Worm (Caenorhabditis elegans) whole organism, L3 larva: ENCODE measurements around the gene cdh-9.

Experiments used
- ama-1 ChIP-seq: fragments of 150-350 bp; optimal IDR thresholded peaks from 2 replicates; lab custom pipeline; 2018
- ceh-16 ChIP-seq: sonication (generic microtip); optimal IDR thresholded peaks from 2 replicates; lab custom pipeline; 2017; ENCODE audit warnings: missing biosample characterization, missing genetic modification characterization
- ceh-82 ChIP-seq: fragments of 150-350 bp; optimal IDR thresholded peaks from 2 replicates; lab custom pipeline; 2014; ENCODE audit warnings: missing biosample characterization, missing genetic modification characterization
- elt-2 ChIP-seq: sonication (generic microtip); optimal IDR thresholded peaks from 2 replicates; lab custom pipeline; 2016; ENCODE audit warnings: missing genetic modification reagents, mild to moderate bottlenecking, missing genetic modification characterization, missing compliant biosample characterization
- elt-3 ChIP-seq, 3 experiments: fragments of 150-350 bp in 1 of 3; sonication (generic microtip) in 2 of 3; optimal IDR thresholded peaks; 2 replicates in 2 of 3; 4 replicates in 1 of 3; lab custom pipeline; 2014 to 2017; ENCODE audit warnings: missing biosample characterization in 3 of 3, missing genetic modification characterization in 3 of 3
- nhr-11 ChIP-seq: fragments of 150-350 bp; optimal IDR thresholded peaks from 2 replicates; lab custom pipeline; 2014; ENCODE audit warnings: missing biosample characterization, missing genetic modification characterization
- nhr-237 ChIP-seq: fragments of 150-350 bp; optimal IDR thresholded peaks from 2 replicates; lab custom pipeline; 2014; ENCODE audit warnings: missing biosample characterization, missing genetic modification characterization
- nhr-77 ChIP-seq: fragments of 150-350 bp; optimal IDR thresholded peaks from 2 replicates; lab custom pipeline; 2014; ENCODE audit warnings: missing biosample characterization, missing genetic modification characterization
- skn-1 ChIP-seq: fragments of 150-350 bp; optimal IDR thresholded peaks from 2 replicates; lab custom pipeline; 2014; ENCODE audit warnings: missing biosample characterization, missing genetic modification characterization
- unc-62 ChIP-seq: fragments of 150-350 bp; sonication (generic microtip); optimal IDR thresholded peaks from 4 replicates; lab custom pipeline; 2014; ENCODE audit warnings: missing biosample characterization, missing genetic modification reagents, missing genetic modification characterization
- zag-1 ChIP-seq: fragments of 150-350 bp; optimal IDR thresholded peaks from 2 replicates; lab custom pipeline; 2014; ENCODE audit warnings: missing biosample characterization, missing genetic modification characterization

DNA sequence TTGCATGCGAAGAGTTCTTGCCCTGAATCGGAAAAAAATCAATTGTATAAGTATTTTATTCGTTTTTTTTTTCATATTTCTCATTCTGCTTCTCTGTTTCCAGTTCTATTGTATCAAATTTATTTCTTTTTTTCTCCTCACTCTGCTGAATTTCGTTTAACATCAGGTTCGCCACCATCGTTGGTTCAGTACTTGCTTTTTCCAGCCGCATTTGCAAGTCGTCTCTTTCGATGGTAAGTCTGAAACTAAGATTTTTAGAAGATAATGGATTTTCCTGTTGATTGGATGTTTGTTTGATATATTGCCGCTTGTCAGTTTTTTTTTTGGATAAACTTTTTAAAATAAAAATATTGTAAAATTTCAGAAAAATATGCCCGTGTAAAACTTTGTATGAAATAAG, 12.1 kb downstream of the cdh-9 start:
- TF ChIP-seq ceh-16 (tag; lab: Kevin White, UChicago) (no peak), nhr-11 (tag; lab: Kevin White, UChicago) (no peak), nhr-237 (tag; lab: Kevin White, UChicago) (no peak), ceh-82 (tag; lab: Kevin White, UChicago) (no peak), nhr-77 (no peak), ama-1 (lab: Kevin White, UChicago) (no peak), unc-62 (GFP tag; lab: Kevin White, UChicago) (no peak), zag-1 (no peak), elt-3 (tag; optimal IDR thresholded peaks at IDR 0.05; lab: Kevin White, UChicago) (no peak), elt-2 (tag; lab: Kevin White, UChicago) (no peak), skn-1 (tag; lab: Kevin White, UChicago) (no peak)
